Fruit fly (Drosophila melanogaster) whole organism, wandering third instar larva: ENCODE results near the gene PGRP-SB2.

Experiments used
- Abd-B ChIP-seq: fragments of >200 bp; optimal IDR thresholded peaks from 2 replicates; lab custom pipeline; 2017; ENCODE audit warnings: missing biosample characterization, missing genetic modification characterization
- Hr83 ChIP-seq: fragments of 200-300 bp; sonication (Bioruptor generic); optimal IDR thresholded peaks from 2 replicates; lab custom pipeline; 2016; ENCODE audit warnings: missing biosample characterization, mild to moderate bottlenecking, missing genetic modification characterization, moderate library complexity; ENCODE audit not compliant: poor library complexity, severe bottlenecking
- N ChIP-seq: fragments of >200 bp; optimal IDR thresholded peaks from 2 replicates; lab custom pipeline; 2018; ENCODE audit warnings: missing biosample characterization, missing external identifiers, missing genetic modification characterization
- brk ChIP-seq: fragments of 200-800 bp; sonication (Bioruptor generic); optimal IDR thresholded peaks from 2 replicates; lab custom pipeline; 2016; ENCODE audit warnings: missing biosample characterization, mild to moderate bottlenecking, missing genetic modification characterization
- rgr ChIP-seq: fragments of 200-800 bp; sonication (Bioruptor generic); optimal IDR thresholded peaks from 3 replicates; lab custom pipeline; 2016; ENCODE audit warnings: missing biosample characterization, mild to moderate bottlenecking, missing genetic modification characterization

dm6 chr3L:16741660-16742059, 15.3 kb downstream of the PGRP-SB2 start:
- TF ChIP-seq rgr (GFP tag; lab: Kevin White, UChicago) (no peak), N (GFP tag; lab: Kevin White, UChicago) (no peak), Hr83 (GFP tag; lab: Kevin White, UChicago) (no peak), Abd-B (no peak), brk (GFP tag; lab: Kevin White, UChicago) (no peak)
